Worm (Caenorhabditis elegans) whole organism, late embryonic: Measurements from ENCODE around the gene msp-63.

Source experiments
- hlh-30 ChIP-seq: sonication (generic microtip); optimal IDR thresholded peaks from 2 replicates; lab custom pipeline; 2017; ENCODE audit warnings: antibody characterized with exemption, missing genetic modification characterization, missing compliant biosample characterization; ENCODE audit not compliant: insufficient read depth
- rnt-1 ChIP-seq: sonication (generic microtip); optimal IDR thresholded peaks from 2 replicates; lab custom pipeline; 2016; ENCODE audit warnings: missing genetic modification characterization, missing compliant biosample characterization
- unc-55 ChIP-seq: sonication (generic microtip); optimal IDR thresholded peaks from 2 replicates; lab custom pipeline; 2017; ENCODE audit warnings: missing biosample characterization, missing genetic modification reagents, missing genetic modification characterization

ce11 chrII:5772547-5773142, 24.6 kb downstream of the msp-63 start:
- TF ChIP-seq rnt-1 (tag; lab: Kevin White, UChicago) (no peak), hlh-30 (peak; percentile 39), unc-55 (GFP tag; lab: Kevin White, UChicago) (no peak)
